Fruit fly (Drosophila melanogaster) whole organism, larva: Measurements from ENCODE around the gene enc.
A peak's percentile ranks its signal among the peaks of the same experiment; 100 is the strongest.

Source experiments
- noc ChIP-seq: fragments of 200-800 bp; sonication (Bioruptor generic); optimal IDR thresholded peaks from 3 replicates; lab custom pipeline; 2019; ENCODE audit warnings: missing biosample characterization, mild to moderate bottlenecking, missing genetic modification characterization, moderate library complexity

The enc gene

dm6 chr3L:3787595-3788151, 30.8 kb upstream of the enc start:
- peak; percentile 1 for TF ChIP-seq noc

DNA sequence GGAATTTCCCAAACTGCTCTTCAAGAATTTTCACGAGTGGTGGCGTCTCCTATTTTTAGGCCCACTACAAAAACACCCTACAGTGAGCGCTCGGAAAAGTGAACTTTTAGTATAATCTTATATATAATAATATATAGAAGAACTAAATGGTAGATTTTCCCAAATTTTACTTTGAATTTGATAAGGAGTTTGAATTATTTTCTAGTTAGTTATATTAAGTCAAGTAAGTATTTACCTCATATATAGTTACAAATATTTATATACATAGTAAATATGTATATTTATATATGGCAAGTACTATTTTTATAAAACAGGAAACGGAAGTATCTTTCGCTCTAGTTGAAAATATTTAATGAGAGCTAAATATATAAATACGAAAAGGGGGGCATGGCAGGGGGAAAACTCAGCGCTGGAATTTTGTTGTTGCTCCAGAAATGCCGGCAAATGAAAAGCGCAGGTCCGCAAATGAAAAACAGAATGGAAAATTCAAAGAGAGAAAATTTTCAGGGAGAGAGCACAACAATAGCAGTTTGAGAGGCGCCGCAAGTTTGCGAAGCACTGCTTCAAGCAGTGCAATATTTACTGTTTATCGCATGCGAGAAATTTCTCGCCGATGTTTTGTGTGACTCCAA, 29.6 kb upstream of the enc start:
- no peak for TF ChIP-seq noc

DNA sequence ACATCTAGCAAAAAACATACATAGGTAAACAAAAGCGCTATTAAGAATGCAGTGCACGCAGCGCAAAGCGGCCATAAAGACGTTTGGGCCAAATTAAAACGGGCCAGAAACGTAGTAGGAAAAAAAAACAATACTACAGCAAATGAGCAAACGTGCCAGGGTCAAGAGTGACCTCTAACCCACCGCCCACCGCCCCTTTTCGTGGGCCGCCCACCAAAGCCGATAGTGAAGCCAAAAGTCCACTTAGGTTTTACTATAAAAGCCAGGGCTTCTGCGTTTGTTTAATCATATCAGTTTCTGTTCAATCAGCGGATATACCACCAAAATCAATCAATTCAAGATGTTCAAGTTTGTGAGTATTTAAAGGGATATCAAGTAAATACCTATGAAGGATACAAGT, 28.0 kb upstream of the enc start, which contains the start of gene CG32266:
Gene CG32266 (plus strand): TSS at position 301 of the 400 bp plus-strand sequence.
- TF ChIP-seq noc, result no peak

dm6 chr3L:3791043-3791682, 27.3 kb upstream of the enc start:
- no peak for TF ChIP-seq noc

dm6 chr3L:3797681-3798080, 20.8 kb upstream of the enc start:
- no peak for TF ChIP-seq noc

dm6 chr3L:3798488-3798887, 20.0 kb upstream of the enc start:
- no peak for TF ChIP-seq noc

DNA sequence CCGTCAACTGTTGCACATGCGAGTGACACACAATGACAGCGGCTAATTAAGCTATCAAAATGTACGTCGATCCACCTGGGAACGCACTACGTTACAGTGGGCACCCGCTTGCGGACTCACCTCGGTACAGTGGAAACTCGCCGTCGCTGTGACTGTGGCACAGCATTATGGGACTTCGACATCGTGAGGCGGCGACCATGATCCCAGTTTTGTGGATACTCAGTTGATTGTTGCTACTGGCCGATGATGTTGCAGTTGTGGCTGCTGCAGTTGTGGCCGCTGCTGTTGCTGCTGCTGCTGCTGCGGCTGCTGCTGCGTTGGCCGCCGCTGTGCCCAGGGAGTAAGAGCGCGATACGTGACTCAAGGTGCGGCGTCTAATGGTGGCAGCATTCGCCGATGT, 18.7 kb upstream of the enc start:
- TF ChIP-seq noc, result no peak

dm6 chr3L:3801343-3801742, 17.1 kb upstream of the enc start:
- no peak for TF ChIP-seq noc

DNA sequence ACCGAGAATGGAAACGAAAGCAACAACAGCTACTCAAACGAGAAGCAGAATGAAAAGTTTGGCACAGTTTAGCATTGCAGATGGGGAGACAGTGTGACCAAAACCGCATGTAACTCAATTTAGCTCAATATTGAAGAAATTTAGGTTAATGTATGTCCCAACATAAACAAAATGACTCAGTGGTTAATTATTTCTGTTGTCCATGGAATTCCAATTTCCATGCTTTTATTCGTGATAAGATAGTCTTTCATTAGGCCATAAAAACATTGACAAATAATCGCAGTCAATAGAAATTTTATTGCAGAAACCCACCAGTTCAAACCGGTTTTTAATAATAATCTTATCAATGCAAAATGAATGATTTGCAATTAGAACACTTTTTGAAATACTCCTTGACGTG, 16.7 kb upstream of the enc start:
- no peak for TF ChIP-seq noc

dm6 chr3L:3802677-3803076, 15.8 kb upstream of the enc start:
- TF ChIP-seq noc, result no peak

DNA sequence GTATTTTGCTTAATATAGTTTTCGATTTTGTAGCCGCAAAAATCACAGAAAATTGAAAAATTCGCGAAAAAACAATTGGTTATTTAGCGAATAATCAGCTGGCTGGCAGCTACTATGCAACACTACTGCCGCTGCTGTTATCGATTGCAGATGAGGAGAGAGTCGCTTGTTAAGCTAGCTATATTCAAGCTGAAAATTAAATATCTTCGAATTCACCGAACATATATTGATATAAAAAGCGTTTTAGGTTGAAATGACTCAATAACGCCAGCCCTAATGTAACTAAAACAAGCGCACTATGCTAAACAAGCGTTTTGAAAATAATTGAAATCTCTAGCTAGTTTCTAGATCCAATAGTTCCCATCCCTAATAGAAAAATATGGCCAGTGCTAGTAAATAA, 12.1 kb upstream of the enc start, which contains the start of the genes CG32264, ntc and IntS10:
Gene CG32264 (minus strand): TSS at position 130 of the 400 bp plus-strand sequence.
Gene ntc (minus strand): TSS at position 130 of the 400 bp plus-strand sequence.
Gene IntS10 (plus strand): TSS at position 381 of the 400 bp plus-strand sequence.
- TF ChIP-seq noc, result peak; percentile 72

- peak; percentile 0 for TF ChIP-seq noc
Measured at dm6 chr3L:3809943-3810342, 8.5 kb upstream of the enc start, which contains the start of gene CG32262. Gene CG32262 (minus strand): TSS chr3L:3810196.

DNA sequence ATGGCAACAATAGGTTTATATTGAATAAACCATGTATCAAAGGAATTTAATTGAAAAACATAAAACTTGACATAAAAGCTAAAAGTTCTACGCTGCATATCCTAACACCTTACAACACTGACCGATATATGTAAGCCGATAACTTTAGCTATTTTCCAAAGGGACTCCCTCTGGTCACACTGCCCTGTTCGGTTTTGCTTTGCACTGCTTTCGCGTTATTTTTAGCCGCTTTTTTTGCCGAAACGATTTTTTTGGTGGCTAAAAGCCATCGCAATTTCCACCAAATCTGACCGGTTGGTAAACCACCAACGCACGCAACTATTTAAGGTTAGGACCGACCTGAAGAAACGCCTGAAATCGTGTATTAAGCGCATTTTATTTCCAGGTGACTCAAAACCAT, 7.4 kb upstream of the enc start, which contains the start of the genes CG32263 and PIG-B:
Gene CG32263 (minus strand): TSS at position 26 of the 400 bp plus-strand sequence.
Gene PIG-B (plus strand): TSS at position 175 of the 400 bp plus-strand sequence.
- TF ChIP-seq noc, result no peak

DNA sequence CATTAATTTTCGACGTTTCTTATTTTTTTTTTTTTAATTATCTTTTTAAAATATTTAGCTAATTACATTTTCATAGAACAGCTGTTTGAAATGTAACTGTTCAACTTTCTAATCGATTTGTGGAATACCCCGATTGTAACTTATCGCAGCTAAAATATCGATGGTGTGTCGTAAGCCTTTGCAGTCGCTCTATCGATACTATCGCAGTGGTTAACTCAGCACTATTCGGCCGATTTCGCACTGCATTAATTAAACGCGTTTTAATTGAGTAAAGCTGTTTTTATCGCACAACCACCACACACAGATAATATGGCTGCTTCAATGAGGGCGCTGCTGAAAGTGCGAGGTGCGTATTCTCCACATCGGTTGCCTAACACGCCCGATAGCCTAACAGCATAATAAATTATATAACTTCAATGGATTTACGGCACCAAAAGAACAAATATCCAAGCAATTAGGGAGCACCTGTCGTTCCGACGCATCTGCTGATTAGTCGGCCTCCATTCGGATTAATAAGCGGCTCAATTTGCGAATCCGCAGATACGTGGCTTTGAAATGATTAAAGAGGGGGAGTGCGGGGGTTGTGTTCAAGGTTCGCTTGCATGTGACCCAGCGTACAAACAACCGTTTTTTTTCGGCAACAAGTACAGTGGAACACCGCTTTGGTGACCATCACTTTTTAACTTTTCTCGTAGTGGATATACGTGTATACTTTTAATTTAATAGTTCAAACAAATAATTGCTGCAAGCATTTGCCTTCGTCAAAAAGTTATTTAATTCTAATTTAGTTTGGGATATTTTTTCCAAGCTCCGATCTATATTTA, 4.3 kb upstream of the enc start, which contains the start of gene Scsalpha1:
Gene Scsalpha1 (plus strand): TSS at position 202 of the 824 bp plus-strand sequence.
- TF ChIP-seq noc, result peak; percentile 43

DNA sequence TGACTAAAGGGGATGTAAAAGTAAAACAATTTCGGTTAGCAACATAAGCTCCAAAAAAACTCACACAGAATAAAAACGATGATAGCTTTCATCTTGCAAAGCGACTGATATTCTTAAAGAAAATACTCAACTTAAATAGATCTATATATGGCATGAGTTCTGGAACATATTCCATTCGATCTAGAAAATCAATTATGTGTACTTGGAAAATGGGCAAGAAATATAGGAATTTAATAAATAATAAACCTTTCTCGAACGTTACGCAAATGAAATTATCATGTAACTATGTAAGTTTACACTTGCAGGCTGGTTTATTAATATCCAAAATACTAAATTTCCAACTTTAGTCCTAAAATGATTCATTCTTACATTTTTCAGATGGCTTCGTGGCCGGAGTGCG, 2.2 kb upstream of the enc start, which contains the start of gene Acp63F:
Gene Acp63F (minus strand): TSS at position 101 of the 400 bp plus-strand sequence.
- no peak for TF ChIP-seq noc

dm6 chr3L:3816772-3817483, 1.6 kb upstream of the enc start:
- TF ChIP-seq noc, result peak; percentile 53
